Fruit fly (Drosophila melanogaster): Measurements from ENCODE around the gene Pura.

The Pura gene

dm6 chr3L:7592791-7593190 is at the start of gene Pura:
TSS of gene Pura (plus strand) at chr3L:7593091.
- TF ChIP-seq CG4496 (GFP tag; IDR thresholded peaks at IDR 0.05) (0 out of 3 replicates have a peak, but pooled peaks have one; percentile 8), gl (tag; optimal IDR thresholded peaks at IDR 0.05) (no peak), Pif1A (GFP tag; optimal IDR thresholded peaks at IDR 0.05) (no peak)

- TF ChIP-seq CG8159 (tag; optimal IDR thresholded peaks at IDR 0.05) (no peak), Ets98B (GFP tag; IDR thresholded peaks at IDR 0.05) (no peak), CG32121 (GFP tag; IDR thresholded peaks at IDR 0.05) (0 out of 2 replicates have a peak, but pooled peaks have one; percentile 11), D1 (tag; optimal IDR thresholded peaks at IDR 0.05) (no peak), CG13204 (GFP tag; optimal IDR thresholded peaks at IDR 0.05) (no peak), CG12605 (GFP tag; IDR thresholded peaks at IDR 0.05) (no peak)
Observed at dm6 chr3L:7544639-7545183, 48.2 kb upstream of the Pura start.

DNA sequence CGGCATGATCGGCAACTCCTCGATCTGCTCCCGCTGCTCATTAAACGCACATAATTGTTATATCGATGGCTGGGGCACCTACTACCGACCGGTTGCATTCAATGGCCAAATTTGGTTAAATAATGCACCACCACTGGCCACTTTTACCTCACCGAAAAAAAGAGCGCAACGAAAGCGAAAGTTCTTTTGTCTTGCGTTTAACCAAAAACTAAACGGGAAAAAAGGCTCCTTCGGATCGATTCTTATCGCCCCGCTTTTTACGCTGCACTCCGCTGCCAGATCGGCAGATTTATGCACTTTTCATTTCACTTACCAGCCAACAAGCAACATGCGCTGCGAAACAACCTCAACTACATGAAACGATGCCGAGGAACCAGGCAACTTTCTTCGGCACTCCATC is 47.3 kb upstream of the Pura start:
- no peak for TF ChIP-seq CG8301 (tag; optimal IDR thresholded peaks at IDR 0.05)
- TF ChIP-seq Snoo (tag; optimal IDR thresholded peaks at IDR 0.05), result no peak
- no peak for TF ChIP-seq CG32121 (GFP tag; IDR thresholded peaks at IDR 0.05)
- TF ChIP-seq CG4496 (GFP tag; IDR thresholded peaks at IDR 0.05), result no peak
- TF ChIP-seq CG9948 (tag; optimal IDR thresholded peaks at IDR 0.05), result no peak
- no peak for TF ChIP-seq CG13204 (GFP tag; optimal IDR thresholded peaks at IDR 0.05)
- TF ChIP-seq Pif1B (GFP tag; optimal IDR thresholded peaks at IDR 0.05), result no peak
- no peak for TF ChIP-seq D1 (tag; optimal IDR thresholded peaks at IDR 0.05)

dm6 chr3L:7550225-7550624 is 42.7 kb upstream of the Pura start:
- no peak for TF ChIP-seq CG17806 (tag; optimal IDR thresholded peaks at IDR 0.05)
- TF ChIP-seq Snoo (tag; optimal IDR thresholded peaks at IDR 0.05), result no peak
- TF ChIP-seq CG32121 (GFP tag; IDR thresholded peaks at IDR 0.05), result peak; percentile 35; the same call in 1 of the 2 replicates
- no peak for TF ChIP-seq CG15710 (tag; optimal IDR thresholded peaks at IDR 0.05)
- TF ChIP-seq Pif1A (GFP tag; optimal IDR thresholded peaks at IDR 0.05), result peak; percentile 51
- peak; percentile 79 for TF ChIP-seq CG4496 (GFP tag; IDR thresholded peaks at IDR 0.05)
- no peak for TF ChIP-seq CG10348 (GFP tag; IDR thresholded peaks at IDR 0.05)
- TF ChIP-seq CG8301 (tag; optimal IDR thresholded peaks at IDR 0.05), result peak; percentile 25
- peak; percentile 11 for TF ChIP-seq CG14655 (GFP tag; optimal IDR thresholded peaks at IDR 0.05)
- TF ChIP-seq Ets98B (GFP tag; IDR thresholded peaks at IDR 0.05), result peak; percentile 65
- peak; percentile 69 for TF ChIP-seq fd96Ca (GFP tag; IDR thresholded peaks at IDR 0.05)
- TF ChIP-seq rn (GFP tag; IDR thresholded peaks at IDR 0.05), result peak; percentile 6; the same call in 1 of the 2 replicates
- peak; percentile 46 for TF ChIP-seq Pif1B (GFP tag; optimal IDR thresholded peaks at IDR 0.05)

- TF ChIP-seq CG8159 (tag; optimal IDR thresholded peaks at IDR 0.05) (no peak), Ets98B (GFP tag; IDR thresholded peaks at IDR 0.05) (0 out of 2 replicates have a peak, but pooled peaks have one; percentile 10), CG34367 (tag; optimal IDR thresholded peaks at IDR 0.05) (no peak)
Observed at dm6 chr3L:7552446-7552845, 40.4 kb upstream of the Pura start.

DNA sequence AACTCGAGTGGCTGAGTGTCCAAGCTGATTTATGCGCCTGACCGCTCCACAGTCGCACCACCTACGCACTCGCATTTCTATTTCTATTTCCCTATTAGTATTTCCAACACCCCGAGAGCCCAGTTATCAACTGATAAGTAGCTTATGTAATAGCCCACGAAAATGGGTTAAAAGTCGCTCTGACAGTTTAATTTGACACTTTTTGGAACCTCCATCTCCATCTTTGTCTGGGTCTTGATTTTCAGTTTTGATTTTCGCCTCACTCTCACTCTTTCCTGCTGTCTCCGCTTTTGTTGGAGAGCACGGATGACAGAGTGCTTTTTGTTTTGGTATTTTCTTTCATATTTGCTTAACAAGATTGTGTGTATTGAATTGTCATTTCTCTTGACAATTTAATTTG is 39.8 kb upstream of the Pura start:
- no peak for TF ChIP-seq CG15710 (tag; optimal IDR thresholded peaks at IDR 0.05)
- TF ChIP-seq gl (tag; optimal IDR thresholded peaks at IDR 0.05), result no peak
- TF ChIP-seq Snoo (tag; optimal IDR thresholded peaks at IDR 0.05), result no peak
- no peak for TF ChIP-seq CG8301 (tag; optimal IDR thresholded peaks at IDR 0.05)
- no peak for TF ChIP-seq Pif1B (GFP tag; optimal IDR thresholded peaks at IDR 0.05)

DNA sequence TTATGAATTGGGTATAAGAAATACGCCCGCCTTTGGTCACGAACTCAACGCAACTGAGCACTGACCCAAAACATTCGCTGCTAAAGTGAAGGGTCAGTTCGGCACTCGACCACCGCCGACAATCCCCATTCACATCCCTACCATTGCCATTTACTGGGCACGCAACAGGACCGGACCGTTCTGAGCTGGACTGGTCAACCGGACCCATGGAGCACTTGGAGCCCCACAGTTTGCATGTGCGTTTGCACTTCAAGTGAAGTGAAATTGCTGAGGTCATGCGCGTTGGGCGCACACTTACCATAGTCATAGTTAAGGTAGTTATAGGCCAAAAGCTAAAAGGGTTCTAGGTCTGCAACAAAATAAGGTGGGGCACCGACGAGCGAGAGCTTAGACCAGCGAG is 33.0 kb upstream of the Pura start, which contains the start of gene CG14837:
Gene CG14837 (minus strand): TSS at position 101 of the 400 bp plus-strand sequence.
- TF ChIP-seq CG14655 (GFP tag; optimal IDR thresholded peaks at IDR 0.05) (no peak), CG8301 (tag; optimal IDR thresholded peaks at IDR 0.05) (no peak), gl (tag; optimal IDR thresholded peaks at IDR 0.05) (no peak), CG4496 (GFP tag; IDR thresholded peaks at IDR 0.05) (no peak), rn (GFP tag; IDR thresholded peaks at IDR 0.05) (no peak), D1 (tag; optimal IDR thresholded peaks at IDR 0.05) (no peak), CG34367 (tag; optimal IDR thresholded peaks at IDR 0.05) (no peak), CG9948 (tag; optimal IDR thresholded peaks at IDR 0.05) (no peak), Pif1A (GFP tag; optimal IDR thresholded peaks at IDR 0.05) (no peak), CG8159 (tag; optimal IDR thresholded peaks at IDR 0.05) (no peak), EcR (GFP tag; optimal IDR thresholded peaks at IDR 0.05) (no peak), Snoo (tag; optimal IDR thresholded peaks at IDR 0.05) (no peak), Ets98B (GFP tag; IDR thresholded peaks at IDR 0.05) (no peak), CG13204 (GFP tag; optimal IDR thresholded peaks at IDR 0.05) (no peak), Pif1B (GFP tag; optimal IDR thresholded peaks at IDR 0.05) (no peak), CG17806 (tag; optimal IDR thresholded peaks at IDR 0.05) (no peak), CG15710 (tag; optimal IDR thresholded peaks at IDR 0.05) (no peak), CG10348 (GFP tag; IDR thresholded peaks at IDR 0.05) (no peak)
